Worm (Caenorhabditis elegans): ENCODE results near the gene zipt-7.2.
A peak's percentile ranks its signal among the peaks of the same experiment; 100 is the strongest.

zipt-7.2 gene

ce11 chrX:15541437-15541836 is 33.8 kb upstream of the zipt-7.2 start:
- no peak for TF ChIP-seq aha-1 (tag)
- TF ChIP-seq daf-16 (GFP tag; optimal IDR thresholded peaks at IDR 0.05) = no peak
- TF ChIP-seq daf-16 (tag; optimal IDR thresholded peaks at IDR 0.05) = no peak
- TF ChIP-seq lsy-2 (tag; optimal IDR thresholded peaks at IDR 0.05) = no peak
- TF ChIP-seq F10B5.3 (tag; optimal IDR thresholded peaks at IDR 0.05) = no peak
- no peak for TF ChIP-seq nhr-25 (tag; optimal IDR thresholded peaks at IDR 0.05; ENCODE audit: borderline replicate concordance, insufficient read depth)
- peak in 1 of 2 experiments; percentile 0 for TF ChIP-seq unc-62 (GFP tag; optimal IDR thresholded peaks at IDR 0.05 in 1 of 2)
- TF ChIP-seq unc-62 (tag; optimal IDR thresholded peaks at IDR 0.05) = no peak
- no peak for TF ChIP-seq lir-3 (tag; optimal IDR thresholded peaks at IDR 0.05)

- TF ChIP-seq skn-1 (tag; optimal IDR thresholded peaks at IDR 0.05) (no peak), daf-19 (GFP tag; conservative IDR thresholded peaks at IDR 0.05) (no peak), hlh-30 (tag; optimal IDR thresholded peaks at IDR 0.05; ENCODE audit: insufficient read depth) (no peak), aha-1 (tag) (peak; percentile 62)
Measured at ce11 chrX:15539299-15539698, 31.6 kb upstream of the zipt-7.2 start.

- TF ChIP-seq fkh-10 (GFP tag; optimal IDR thresholded peaks at IDR 0.05) (no peak), madf-5 (GFP tag; IDR thresholded peaks at IDR 0.05) (no peak), zfp-2 (tag; optimal IDR thresholded peaks at IDR 0.05) (no peak), hif-1 (tag; optimal IDR thresholded peaks at IDR 0.05) (no peak), ceh-32 (tag; optimal IDR thresholded peaks at IDR 0.05; ENCODE audit: poor library complexity) (no peak), ztf-11 (tag; optimal IDR thresholded peaks at IDR 0.05) (no peak), dpl-1 (GFP tag; optimal IDR thresholded peaks at IDR 0.05) (no peak), ZK546.5 (tag; optimal IDR thresholded peaks at IDR 0.05) (no peak), ztf-7 (tag; optimal IDR thresholded peaks at IDR 0.05) (no peak)
Measured at ce11 chrX:15537362-15537761, 29.7 kb upstream of the zipt-7.2 start, which contains the start of the genes olrn-1 and C02C6.14. Gene olrn-1, plus strand, starts transcription at chrX:15537662. Gene C02C6.14, plus strand, starts transcription at chrX:15537665.

ce11 chrX:15536017-15536416 is 28.3 kb upstream of the zipt-7.2 start:
- TF ChIP-seq T26A8.4 (GFP tag; IDR thresholded peaks at IDR 0.05) (no peak), hif-1 (tag; optimal IDR thresholded peaks at IDR 0.05) (no peak), lsy-2 (tag; optimal IDR thresholded peaks at IDR 0.05) (peak in 1 of 2 experiments; percentile 3)

ce11 chrX:15535190-15535636 is 27.5 kb upstream of the zipt-7.2 start:
- TF ChIP-seq mep-1 (tag; optimal IDR thresholded peaks at IDR 0.05) (peak; percentile 51), dmd-6 (GFP tag; IDR thresholded peaks at IDR 0.05) (peak; percentile 52), tra-1 (GFP tag; IDR thresholded peaks at IDR 0.05) (0 out of 2 replicates have a peak, but pooled peaks have one; percentile 47), nhr-102 (tag; optimal IDR thresholded peaks at IDR 0.05) (no peak), sdz-12 (GFP tag; optimal IDR thresholded peaks at IDR 0.05) (no peak), spr-1 (tag; optimal IDR thresholded peaks at IDR 0.05) (no peak), lin-13 (GFP tag; optimal IDR thresholded peaks at IDR 0.05) (no peak), fkh-10 (GFP tag; optimal IDR thresholded peaks at IDR 0.05) (peak; percentile 75), aha-1 (tag) (peak; percentile 98), zfp-2 (tag; optimal IDR thresholded peaks at IDR 0.05) (peak; percentile 47), ceh-44 (GFP tag; IDR thresholded peaks at IDR 0.05) (0 out of 2 replicates have a peak, but pooled peaks have one; percentile 8), hmg-1.1 (GFP tag; IDR thresholded peaks at IDR 0.05) (peak; percentile 76), T26A8.4 (GFP tag; IDR thresholded peaks at IDR 0.05) (0 out of 2 replicates have a peak, but pooled peaks have one; percentile 41), ceh-20 (GFP tag; IDR thresholded peaks at IDR 0.05) (peak; percentile 57; the same call in 1 of the 2 replicates), rbr-2 (tag; optimal IDR thresholded peaks at IDR 0.05) (peak; percentile 73), unc-39 (tag; optimal IDR thresholded peaks at IDR 0.05) (peak; percentile 25), set-16 (GFP tag; IDR thresholded peaks at IDR 0.05) (peak; percentile 63), aly-2 (tag; optimal IDR thresholded peaks at IDR 0.05) (no peak), hlh-11 (tag; optimal IDR thresholded peaks at IDR 0.05) (peak; percentile 70), daf-12 (tag; optimal IDR thresholded peaks at IDR 0.05) (no peak), snpc-4 (tag; optimal IDR thresholded peaks at IDR 0.05) (no peak), nhr-6 (tag; optimal IDR thresholded peaks at IDR 0.05) (no peak), mxl-2 (GFP tag; conservative IDR thresholded peaks at IDR 0.05) (0 out of 2 replicates have a peak, but pooled peaks have one; percentile 28), F37D6.2 (tag; optimal IDR thresholded peaks at IDR 0.05) (peak; percentile 76), lin-29 (GFP tag; IDR thresholded peaks at IDR 0.05) (no peak), hif-1 (tag; optimal IDR thresholded peaks at IDR 0.05) (peak in 1 of 2 experiments; percentile 55), lin-39 (tag; optimal IDR thresholded peaks at IDR 0.05) (no peak)
